Fruit fly (Drosophila melanogaster): ENCODE measurements around the gene Gdap1.

The Gdap1 gene

DNA sequence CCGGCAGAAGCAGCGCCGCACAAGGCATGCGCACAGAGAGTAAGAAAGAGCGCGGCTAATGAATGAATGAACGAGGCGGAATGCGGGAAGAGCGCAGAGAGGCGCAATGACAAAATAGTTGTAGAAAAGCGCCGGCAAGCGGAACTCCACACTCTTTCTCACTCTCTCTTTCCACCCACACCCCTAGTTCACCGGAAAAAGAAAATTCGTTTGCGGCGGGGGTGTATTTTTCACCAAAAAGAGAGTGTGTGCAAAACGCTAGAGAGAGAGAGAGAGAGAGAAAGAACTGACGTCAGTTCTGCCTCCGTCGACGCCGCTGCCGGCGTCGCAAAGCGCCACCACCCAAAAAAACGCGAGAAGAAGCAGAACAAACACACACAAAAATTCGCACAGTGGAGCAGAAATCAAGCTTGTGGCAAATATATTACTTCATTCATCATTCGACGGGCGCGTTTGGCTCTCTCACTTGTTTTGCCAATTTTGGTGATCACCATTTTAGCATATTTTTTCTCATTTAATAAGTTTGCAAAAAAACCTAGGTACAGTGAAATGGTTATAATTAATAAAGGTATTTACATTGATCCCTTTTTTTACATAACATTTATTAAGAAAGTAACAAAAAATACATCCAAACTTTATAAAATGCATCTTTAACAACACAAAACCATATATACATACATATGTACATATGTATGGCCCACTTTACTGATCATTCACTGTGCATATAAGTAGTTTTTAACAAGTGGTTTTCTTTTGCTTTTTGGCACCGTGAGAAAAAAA is 43.3 kb downstream of the Gdap1 start (continued):
- TF ChIP-seq gem (tag; optimal IDR thresholded peaks at IDR 0.05) = peak; percentile 76
- no peak for TF ChIP-seq CG9876 (GFP tag; optimal IDR thresholded peaks at IDR 0.05)
- TF ChIP-seq CG8944 (GFP tag; optimal IDR thresholded peaks at IDR 0.05) = peak; percentile 9
- peak; percentile 34 for TF ChIP-seq CG10274 (GFP tag; optimal IDR thresholded peaks at IDR 0.05)
- peak; percentile 19 for TF ChIP-seq CG10267 (tag; optimal IDR thresholded peaks at IDR 0.05)
- TF ChIP-seq kay (GFP tag; optimal IDR thresholded peaks at IDR 0.05) = peak; percentile 19
- peak; percentile 63 for TF ChIP-seq CG1832 (GFP tag; optimal IDR thresholded peaks at IDR 0.05)
- no peak for TF ChIP-seq Taf1 (GFP tag; IDR thresholded peaks at IDR 0.05)
- TF ChIP-seq YL-1 (GFP tag; optimal IDR thresholded peaks at IDR 0.05) = peak; percentile 12
- 0 out of 2 replicates have a peak, but pooled peaks have one; percentile 11 for TF ChIP-seq CG32772 (GFP tag; IDR thresholded peaks at IDR 0.05)
- TF ChIP-seq CG43689 (GFP tag; IDR thresholded peaks at IDR 0.05) = no peak
- TF ChIP-seq HLHmδ (GFP tag; optimal IDR thresholded peaks at IDR 0.05) = no peak
- peak; percentile 14 for TF ChIP-seq Nf-YB (GFP tag; optimal IDR thresholded peaks at IDR 0.05)
- TF ChIP-seq CG14667 (GFP tag; IDR thresholded peaks at IDR 0.05) = 0 out of 2 replicates have a peak, but pooled peaks have one; percentile 17
- no peak for TF ChIP-seq Sry-β (GFP tag; optimal IDR thresholded peaks at IDR 0.05)
- TF ChIP-seq Bgb (GFP tag; IDR thresholded peaks at IDR 0.05; ENCODE audit: partially characterized antibody) = peak; percentile 35; the same call in 1 of the 2 replicates
- TF ChIP-seq bcd (GFP tag; optimal IDR thresholded peaks at IDR 0.05) = peak; percentile 75
- TF ChIP-seq vfl (GFP tag; optimal IDR thresholded peaks at IDR 0.05) = no peak
- TF ChIP-seq pita (GFP tag; optimal IDR thresholded peaks at IDR 0.05) = no peak
- no peak for TF ChIP-seq dati (GFP tag; IDR thresholded peaks at IDR 0.05)
- TF ChIP-seq Mad (GFP tag; optimal IDR thresholded peaks at IDR 0.05) = peak; percentile 10
- TF ChIP-seq p53 (GFP tag; optimal IDR thresholded peaks at IDR 0.05) = no peak
- TF ChIP-seq CG2202 (tag; optimal IDR thresholded peaks at IDR 0.05) = no peak
- TF ChIP-seq fd64A (GFP tag; optimal IDR thresholded peaks at IDR 0.05) = peak; percentile 10
- TF ChIP-seq caup (GFP tag; optimal IDR thresholded peaks at IDR 0.05; ENCODE audit: severe bottlenecking) = peak; percentile 36
- TF ChIP-seq CG4820 (GFP tag; optimal IDR thresholded peaks at IDR 0.05) = peak; percentile 18
- TF ChIP-seq tgo (GFP tag; IDR thresholded peaks at IDR 0.05) = peak; percentile 35; the same call in 1 of the 3 replicates
- TF ChIP-seq tup (GFP tag; optimal IDR thresholded peaks at IDR 0.05) = no peak
- TF ChIP-seq H2.0 (GFP tag; IDR thresholded peaks at IDR 0.05) = no peak
- no peak for TF ChIP-seq Hr78 (GFP tag; optimal IDR thresholded peaks at IDR 0.05)
- peak; percentile 70 for TF ChIP-seq HLH54F (GFP tag; optimal IDR thresholded peaks at IDR 0.05)
- TF ChIP-seq CG14860 (GFP tag; IDR thresholded peaks at IDR 0.05; ENCODE audit: partially characterized antibody) = no peak
- peak; percentile 31 for TF ChIP-seq Hsf (GFP tag; optimal IDR thresholded peaks at IDR 0.05)
- TF ChIP-seq row (GFP tag; IDR thresholded peaks at IDR 0.05) = peak; percentile 63
- peak; percentile 33 for TF ChIP-seq Blimp-1 (GFP tag; optimal IDR thresholded peaks at IDR 0.05)
- no peak for TF ChIP-seq CG6272 (GFP tag; IDR thresholded peaks at IDR 0.05)
- TF ChIP-seq CG1603 (tag; optimal IDR thresholded peaks at IDR 0.05) = peak; percentile 6
- TF ChIP-seq amos (GFP tag; IDR thresholded peaks at IDR 0.05; ENCODE audit: partially characterized antibody) = no peak
- TF ChIP-seq ATbp (GFP tag; optimal IDR thresholded peaks at IDR 0.05) = no peak
- no peak for TF ChIP-seq CG2875 (GFP tag; optimal IDR thresholded peaks at IDR 0.05)
- peak; percentile 4 for TF ChIP-seq CG12744 (GFP tag; optimal IDR thresholded peaks at IDR 0.05)
- peak; percentile 41 for TF ChIP-seq Hr3 (GFP tag; optimal IDR thresholded peaks at IDR 0.05)
- no peak for TF ChIP-seq CkIIα-i1 (GFP tag; IDR thresholded peaks at IDR 0.05)
- TF ChIP-seq sna (GFP tag; IDR thresholded peaks at IDR 0.05; ENCODE audit: partially characterized antibody) = peak; percentile 73
- TF ChIP-seq Chrac-16 (GFP tag; optimal IDR thresholded peaks at IDR 0.05) = peak; percentile 37
- TF ChIP-seq zen2 (GFP tag; IDR thresholded peaks at IDR 0.05; ENCODE audit: partially characterized antibody) = peak; percentile 40; the same call in 2 of the 3 replicates
- TF ChIP-seq CG11695 (GFP tag; IDR thresholded peaks at IDR 0.05) = peak; percentile 61; the same call in 1 of the 3 replicates
- TF ChIP-seq CG10565 (GFP tag; optimal IDR thresholded peaks at IDR 0.05) = no peak

Data from whole organism, embryonic.